Fruit fly (Drosophila melanogaster) whole organism, prepupa: ENCODE results near the gene CG13992.

Experiments
- Blimp-1 ChIP-seq: fragments of 200-800 bp; sonication (Bioruptor generic); optimal IDR thresholded peaks from 3 replicates; lab custom pipeline; 2017; ENCODE audit warnings: missing biosample characterization, missing genetic modification characterization, mild to moderate bottlenecking, moderate library complexity, missing genetic modification reagents
- CG10631 ChIP-seq: fragments of 200-800 bp; sonication (Bioruptor generic); optimal IDR thresholded peaks from 2 replicates; lab custom pipeline; 2016; ENCODE audit warnings: missing biosample characterization, missing genetic modification characterization
- CG10669 ChIP-seq: fragments of 200-800 bp; sonication (Bioruptor generic); optimal IDR thresholded peaks from 3 replicates; lab custom pipeline; 2018; ENCODE audit warnings: missing biosample characterization, mild to moderate bottlenecking, missing genetic modification characterization, moderate library complexity
- CG11294 ChIP-seq: fragments of 200-800 bp; sonication (Bioruptor generic); IDR thresholded peaks from 2 replicates; pipeline ENCODE4 v1.3.6; 2022; ENCODE audit warnings: missing biosample characterization, missing genetic modification characterization
- CG11762 ChIP-seq: fragments of 200-800 bp; sonication (Bioruptor generic); optimal IDR thresholded peaks from 3 replicates; lab custom pipeline; 2016; ENCODE audit warnings: missing biosample characterization, missing genetic modification characterization; ENCODE audit not compliant: insufficient read depth
- CG11902 ChIP-seq: fragments of 200-800 bp; sonication (Bioruptor generic); optimal IDR thresholded peaks from 3 replicates; lab custom pipeline; 2016; ENCODE audit warnings: missing biosample characterization, missing genetic modification characterization
- CG15336 ChIP-seq: fragments of 200-800 bp; sonication (Bioruptor generic); IDR thresholded peaks from 2 replicates; pipeline ENCODE4 v1.3.6; 2022; ENCODE audit warnings: missing biosample characterization, missing genetic modification characterization
- CG16779 ChIP-seq: fragments of 200-800 bp; sonication (Bioruptor generic); optimal IDR thresholded peaks from 3 replicates; lab custom pipeline; 2017; ENCODE audit warnings: missing biosample characterization, mild to moderate bottlenecking, missing genetic modification characterization
- CG31627 ChIP-seq: fragments of 200-800 bp; sonication (Bioruptor generic); optimal IDR thresholded peaks from 3 replicates; lab custom pipeline; 2016; ENCODE audit warnings: missing biosample characterization, missing genetic modification characterization
- CG32006 ChIP-seq: fragments of 200-800 bp; sonication (Bioruptor generic); optimal IDR thresholded peaks from 3 replicates; lab custom pipeline; 2017; ENCODE audit warnings: missing biosample characterization, mild to moderate bottlenecking, missing genetic modification characterization
- CG34406 ChIP-seq: fragments of 200-800 bp; sonication (Bioruptor generic); optimal IDR thresholded peaks from 3 replicates; lab custom pipeline; 2016; ENCODE audit warnings: missing biosample characterization, missing genetic modification characterization
- CG6163 ChIP-seq: fragments of 200-800 bp; sonication (Bioruptor generic); IDR thresholded peaks from 3 replicates; pipeline ENCODE4 v1.3.6; 2022; ENCODE audit warnings: missing biosample characterization, missing genetic modification characterization
- CG6276 ChIP-seq: fragments of 200-800 bp; sonication (Bioruptor generic); optimal IDR thresholded peaks from 2 replicates; lab custom pipeline; 2017; ENCODE audit warnings: missing biosample characterization, mild to moderate bottlenecking, missing genetic modification characterization
- CG6792 ChIP-seq: fragments of 200-800 bp; sonication (Bioruptor generic); optimal IDR thresholded peaks from 3 replicates; lab custom pipeline; 2016; ENCODE audit warnings: missing biosample characterization, missing genetic modification characterization
- CG6808 ChIP-seq: fragments of 200-800 bp; sonication (Bioruptor generic); optimal IDR thresholded peaks from 3 replicates; lab custom pipeline; 2017; ENCODE audit warnings: missing biosample characterization, missing genetic modification characterization, mild to moderate bottlenecking, moderate library complexity, missing genetic modification reagents
- CG6854 ChIP-seq: fragments of 200-800 bp; sonication (Bioruptor generic); optimal IDR thresholded peaks from 2 replicates; lab custom pipeline; 2017; ENCODE audit warnings: missing biosample characterization, mild to moderate bottlenecking, missing genetic modification characterization
- CG7368 ChIP-seq: fragments of 200-800 bp; sonication (Bioruptor generic); optimal IDR thresholded peaks from 3 replicates; lab custom pipeline; 2016; ENCODE audit warnings: missing biosample characterization, missing genetic modification characterization
- CG8319 ChIP-seq: fragments of 200-800 bp; sonication (Bioruptor generic); optimal IDR thresholded peaks from 3 replicates; lab custom pipeline; 2016; ENCODE audit warnings: missing biosample characterization, missing genetic modification characterization
- CG8632 ChIP-seq: fragments of 200-800 bp; sonication (Bioruptor generic); optimal IDR thresholded peaks from 3 replicates; lab custom pipeline; 2016; ENCODE audit warnings: missing biosample characterization, missing genetic modification characterization
- Eip75B ChIP-seq: fragments of 200-800 bp; sonication (Bioruptor generic); optimal IDR thresholded peaks from 3 replicates; lab custom pipeline; 2016; ENCODE audit warnings: missing biosample characterization, missing genetic modification characterization
- Eip78C ChIP-seq: fragments of 200-800 bp; sonication (Bioruptor generic); peaks from one replicate; lab custom pipeline; 2016; ENCODE audit warnings: missing biosample characterization, missing genetic modification characterization
- Eip93F ChIP-seq: fragments of 200-800 bp; sonication (Bioruptor generic); optimal IDR thresholded peaks from 2 replicates; lab custom pipeline; 2016; ENCODE audit warnings: missing biosample characterization, mild to moderate bottlenecking, missing genetic modification characterization
- Ets21C ChIP-seq: fragments of 200-800 bp; sonication (Bioruptor generic); optimal IDR thresholded peaks from 3 replicates; lab custom pipeline; 2016; ENCODE audit warnings: missing biosample characterization, missing genetic modification characterization
- Gug ChIP-seq: fragments of 200-800 bp; sonication (Bioruptor generic); IDR thresholded peaks from 2 replicates; pipeline ENCODE4 v1.3.6; 2022; ENCODE audit warnings: missing biosample characterization, missing genetic modification characterization
- Hr38 ChIP-seq: sonication (Bioruptor generic); optimal IDR thresholded peaks from 2 replicates; lab custom pipeline; 2016; ENCODE audit warnings: missing biosample characterization, missing genetic modification characterization
- Hr39 ChIP-seq: fragments of 200-800 bp; sonication (Bioruptor generic); optimal IDR thresholded peaks from 2 replicates; lab custom pipeline; 2016; ENCODE audit warnings: missing biosample characterization, missing genetic modification characterization
- Hr4 ChIP-seq: fragments of 200-800 bp; sonication (Bioruptor generic); optimal IDR thresholded peaks from 3 replicates; lab custom pipeline; 2016; ENCODE audit warnings: missing biosample characterization, missing genetic modification characterization
- Lpt ChIP-seq: fragments of 200-800 bp; sonication (Bioruptor generic); optimal IDR thresholded peaks from 3 replicates; lab custom pipeline; 2016; ENCODE audit warnings: missing biosample characterization, missing genetic modification characterization
- Met ChIP-seq: fragments of 200-800 bp; sonication (Bioruptor generic); optimal IDR thresholded peaks from 3 replicates; lab custom pipeline; 2016; ENCODE audit warnings: missing biosample characterization, missing genetic modification characterization
- OdsH ChIP-seq: fragments of 200-800 bp; sonication (Bioruptor generic); optimal IDR thresholded peaks from 3 replicates; lab custom pipeline; 2016; ENCODE audit warnings: missing biosample characterization, missing genetic modification characterization
- Smox ChIP-seq: fragments of 200-800 bp; sonication (Bioruptor generic); optimal IDR thresholded peaks from 3 replicates; lab custom pipeline; 2016; ENCODE audit warnings: missing biosample characterization, missing genetic modification characterization
- Sox14 ChIP-seq: fragments of 200-800 bp; sonication (Bioruptor generic); optimal IDR thresholded peaks from 3 replicates; lab custom pipeline; 2016; ENCODE audit warnings: missing biosample characterization, missing genetic modification characterization
- Sox15 ChIP-seq: fragments of 200-800 bp; sonication (Bioruptor generic); optimal IDR thresholded peaks from 3 replicates; lab custom pipeline; 2016; ENCODE audit warnings: missing biosample characterization, missing genetic modification characterization
- dac ChIP-seq: fragments of 200-800 bp; sonication (Bioruptor generic); optimal IDR thresholded peaks from 2 replicates; lab custom pipeline; 2017; ENCODE audit warnings: missing biosample characterization, mild to moderate bottlenecking, missing genetic modification characterization
- esn ChIP-seq: fragments of 200-800 bp; sonication (Bioruptor generic); optimal IDR thresholded peaks from 2 replicates; lab custom pipeline; 2016; ENCODE audit warnings: missing biosample characterization, mild to moderate bottlenecking, missing genetic modification characterization, moderate library complexity
- fd85E ChIP-seq: fragments of 200-800 bp; sonication (Bioruptor generic); optimal IDR thresholded peaks from 3 replicates; lab custom pipeline; 2016; ENCODE audit warnings: missing biosample characterization, missing genetic modification characterization
- fkh ChIP-seq: fragments of 200-800 bp; sonication (Bioruptor generic); optimal IDR thresholded peaks from 3 replicates; lab custom pipeline; 2017; ENCODE audit warnings: missing biosample characterization, mild to moderate bottlenecking, missing genetic modification characterization, moderate library complexity
- net ChIP-seq: fragments of 200-800 bp; sonication (Bioruptor generic); optimal IDR thresholded peaks from 3 replicates; lab custom pipeline; 2016; ENCODE audit warnings: missing biosample characterization, missing genetic modification characterization
- pdm3 ChIP-seq: fragments of 200-800 bp; sonication (Bioruptor generic); optimal IDR thresholded peaks from 3 replicates; lab custom pipeline; 2016; ENCODE audit warnings: missing biosample characterization, missing genetic modification characterization
- salr ChIP-seq, 2 experiments: fragments of 200-800 bp; sonication (Bioruptor generic); optimal IDR thresholded peaks; 3 replicates each; lab custom pipeline; 2016 to 2018; ENCODE audit warnings: missing biosample characterization in 2 of 2, missing genetic modification characterization in 2 of 2, mild to moderate bottlenecking in 1 of 2
- spab ChIP-seq: fragments of 200-800 bp; sonication (Bioruptor generic); optimal IDR thresholded peaks from 2 replicates; lab custom pipeline; 2017; ENCODE audit warnings: missing biosample characterization, mild to moderate bottlenecking, missing genetic modification characterization, missing genetic modification reagents
- ss ChIP-seq, 2 experiments: fragments of 200-800 bp; sonication (Bioruptor generic); optimal IDR thresholded peaks; 2 replicates in 1 of 2; 3 replicates in 1 of 2; lab custom pipeline; 2017 to 2018; ENCODE audit warnings: mild to moderate bottlenecking in 2 of 2, missing biosample characterization in 2 of 2, missing genetic modification characterization in 2 of 2, moderate library complexity in 1 of 2
- svp ChIP-seq: fragments of 200-800 bp; sonication (Bioruptor generic); peaks from one replicate; lab custom pipeline; 2016; ENCODE audit warnings: missing biosample characterization, missing genetic modification characterization
- topi ChIP-seq: fragments of 200-800 bp; sonication (Bioruptor generic); optimal IDR thresholded peaks from 3 replicates; lab custom pipeline; 2016; ENCODE audit warnings: missing biosample characterization, missing genetic modification characterization

The CG13992 gene

DNA sequence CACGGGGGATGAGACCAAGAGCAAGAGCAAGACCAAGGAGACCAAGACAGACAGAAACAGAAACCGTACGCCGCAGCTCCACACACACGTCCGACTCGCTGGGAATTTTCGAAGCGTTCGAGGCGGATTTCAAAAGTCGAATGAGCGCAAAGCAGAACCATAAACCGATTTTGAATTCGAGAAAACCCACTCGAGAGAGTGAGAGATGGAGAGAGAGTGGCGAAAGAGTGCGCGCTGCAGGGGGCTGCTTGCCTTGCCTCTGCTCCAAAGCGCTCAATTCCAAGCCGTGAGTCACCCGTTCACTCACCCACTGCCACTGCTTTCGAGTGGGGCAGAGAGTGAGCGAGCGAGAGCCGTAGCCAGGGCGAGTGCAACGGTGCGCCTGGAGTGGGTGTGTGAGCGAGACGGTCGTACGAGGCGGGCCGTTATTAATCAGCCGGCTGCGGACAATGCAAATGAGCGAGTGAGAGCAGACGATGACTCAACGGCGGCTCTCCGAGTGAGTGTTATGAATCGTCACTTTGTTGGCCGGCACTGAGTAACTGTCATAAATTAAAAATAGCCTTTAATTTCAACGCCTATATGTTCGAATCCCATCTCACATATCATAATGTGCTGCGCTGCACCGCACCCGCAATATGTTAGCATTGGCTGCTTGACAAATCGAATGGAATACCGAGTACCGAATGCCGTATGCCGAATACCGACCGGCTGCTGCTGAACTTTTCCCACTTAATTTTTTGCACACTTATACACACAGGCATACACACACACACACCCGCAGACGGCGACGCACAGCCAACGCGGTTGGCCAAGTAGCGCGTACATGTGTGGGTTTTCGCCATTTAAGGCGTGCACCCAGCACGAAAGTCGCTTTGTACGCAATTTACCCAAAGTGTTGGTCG, 12.7 kb upstream of the CG13992 start (continued):
- TF ChIP-seq Hr38 (GFP tag; lab: Kevin White, UChicago) (no peak), pdm3 (no peak), CG11294 (GFP tag; lab: Robert Waterston, UW) (no peak), CG16779 (peak; percentile 63)
- TF ChIP-seq, all 60 proteins: peak for 24

DNA sequence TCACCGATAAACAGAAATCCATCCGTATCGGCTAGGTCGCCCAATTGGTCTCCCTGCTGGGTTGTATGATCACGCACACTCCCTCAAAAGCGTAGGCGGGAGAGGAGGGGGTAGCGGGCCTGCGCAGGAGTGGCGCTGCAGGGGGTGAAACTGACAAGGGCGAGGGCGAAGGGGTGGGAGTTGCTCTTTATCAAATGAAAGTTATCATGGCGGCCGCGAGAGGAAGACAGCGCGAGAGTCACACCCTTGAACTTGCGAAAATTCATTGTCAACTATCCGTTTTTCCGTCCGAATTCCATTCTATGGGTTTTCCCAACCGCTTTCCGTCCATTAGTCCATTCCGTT, 11.5 kb upstream of the CG13992 start:
- TF ChIP-seq svp (GFP tag; lab: Kevin White, UChicago) (peak; percentile 76), salr (GFP tag; optimal IDR thresholded peaks at IDR 0.05; lab: Kevin White, UChicago) (peak in 1 of 2 experiments; percentile 1), CG10631 (GFP tag; lab: Kevin White, UChicago) (no peak), CG32006 (GFP tag; lab: Kevin White, UChicago) (peak; percentile 6), Blimp-1 (GFP tag; lab: Kevin White, UChicago) (peak; percentile 8), Eip78C (peak; percentile 47), CG6276 (GFP tag; lab: Kevin White, UChicago) (no peak), Hr38 (GFP tag; lab: Kevin White, UChicago) (no peak), Ets21C (GFP tag; lab: Kevin White, UChicago) (no peak), Sox14 (GFP tag; lab: Kevin White, UChicago) (no peak)

DNA sequence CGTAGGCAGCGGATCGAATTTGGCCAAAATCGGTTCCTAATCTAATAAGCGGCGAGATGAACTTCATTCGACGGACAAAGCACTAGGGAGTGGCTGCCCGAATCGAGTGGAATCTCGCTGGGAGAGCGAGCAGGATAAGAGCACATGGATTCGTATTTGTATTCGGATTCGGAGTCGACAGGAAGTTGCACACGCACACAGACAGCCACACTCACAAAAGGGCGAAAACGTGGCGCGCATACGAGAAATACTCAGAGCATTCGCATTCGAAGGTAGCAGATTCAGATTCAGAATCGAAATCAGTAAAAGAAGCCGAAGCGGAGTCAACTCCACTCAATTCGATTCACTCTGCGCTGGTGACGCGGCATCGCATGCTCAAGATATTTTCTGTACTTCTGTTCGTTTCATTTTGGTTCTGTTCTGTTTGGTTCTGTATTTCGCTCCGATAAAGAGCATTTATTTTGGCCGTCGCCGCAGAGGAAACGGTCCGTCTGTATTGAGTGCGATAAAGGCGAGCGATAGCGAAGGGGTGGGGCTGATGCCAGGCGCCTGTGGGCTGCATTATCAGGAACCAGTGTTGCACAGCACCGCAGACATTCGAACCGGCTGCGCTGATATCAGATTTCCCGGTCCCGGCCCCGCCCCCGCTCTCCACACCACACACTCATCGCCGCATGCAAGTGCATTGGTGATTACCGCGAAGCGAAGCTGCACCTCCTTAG, 10.9 kb upstream of the CG13992 start:
- no peak for TF ChIP-seq CG31627 (GFP tag; lab: Kevin White, UChicago)
- peak; percentile 13 for TF ChIP-seq CG6808 (GFP tag; lab: Kevin White, UChicago)
- TF ChIP-seq Hr39 (GFP tag; lab: Kevin White, UChicago): no peak
- TF ChIP-seq Smox (GFP tag; lab: Kevin White, UChicago): no peak
- no peak for TF ChIP-seq fd85E
- peak in 1 of 2 experiments; percentile 55 for TF ChIP-seq ss (GFP tag; optimal IDR thresholded peaks at IDR 0.05; lab: Kevin White, UChicago)
- no peak for TF ChIP-seq CG11762
- no peak for TF ChIP-seq Ets21C (GFP tag; lab: Kevin White, UChicago)
- TF ChIP-seq CG10669 (GFP tag; lab: Kevin White, UChicago): no peak
- peak; percentile 39 for TF ChIP-seq CG7368 (GFP tag; lab: Kevin White, UChicago)
- no peak for TF ChIP-seq Gug (GFP tag; lab: Robert Waterston, UW)
- TF ChIP-seq CG8632 (GFP tag; lab: Kevin White, UChicago): no peak
- no peak for TF ChIP-seq Lpt
- TF ChIP-seq Eip93F (GFP tag; lab: Kevin White, UChicago): peak; percentile 64
- peak; percentile 21 for TF ChIP-seq topi (GFP tag; lab: Kevin White, UChicago)
- TF ChIP-seq CG6854: peak; percentile 24
- TF ChIP-seq dac (GFP tag; lab: Kevin White, UChicago): no peak
- no peak for TF ChIP-seq salr (GFP tag; optimal IDR thresholded peaks at IDR 0.05; lab: Kevin White, UChicago)
- TF ChIP-seq CG11902 (GFP tag; lab: Kevin White, UChicago): no peak
- TF ChIP-seq CG6792: no peak
- no peak for TF ChIP-seq CG15336 (GFP tag; lab: Robert Waterston, UW)
- peak; percentile 95 for TF ChIP-seq svp (GFP tag; lab: Kevin White, UChicago)
- no peak for TF ChIP-seq Hr4
- no peak for TF ChIP-seq pdm3
- no peak for TF ChIP-seq Eip75B (GFP tag; lab: Kevin White, UChicago)
- TF ChIP-seq CG10631 (GFP tag; lab: Kevin White, UChicago): no peak
- TF ChIP-seq net (GFP tag; lab: Kevin White, UChicago): peak; percentile 4
- TF ChIP-seq Sox14 (GFP tag; lab: Kevin White, UChicago): peak; percentile 19
- no peak for TF ChIP-seq CG34406 (GFP tag; lab: Kevin White, UChicago)
- TF ChIP-seq CG8319 (GFP tag; lab: Kevin White, UChicago): no peak
- TF ChIP-seq spab (GFP tag; lab: Kevin White, UChicago): no peak
- TF ChIP-seq Hr38 (GFP tag; lab: Kevin White, UChicago): no peak
- no peak for TF ChIP-seq OdsH (GFP tag; lab: Kevin White, UChicago)
- peak; percentile 18 for TF ChIP-seq esn
- no peak for TF ChIP-seq CG6163
- TF ChIP-seq fkh: no peak
- no peak for TF ChIP-seq Sox15 (GFP tag; lab: Kevin White, UChicago)
- TF ChIP-seq Met (GFP tag; lab: Kevin White, UChicago): peak; percentile 44
